Fruit fly (Drosophila melanogaster) whole organism, embryonic: ENCODE results near the gene CG10445.

ENCODE experiments used
- Aef1 ChIP-seq: fragments of 200-800 bp; sonication (Bioruptor generic); IDR thresholded peaks from 3 replicates; pipeline ENCODE4 v1.3.6; 2022; ENCODE audit warnings: missing biosample characterization, missing genetic modification characterization
- BtbVII ChIP-seq: fragments of 200-800 bp; sonication (Bioruptor generic); optimal IDR thresholded peaks from 3 replicates; lab custom pipeline; 2017; ENCODE audit warnings: missing biosample characterization, mild to moderate bottlenecking, missing genetic modification characterization
- Bteb2 ChIP-seq: fragments of 200-800 bp; sonication (Bioruptor generic); optimal IDR thresholded peaks from 2 replicates; lab custom pipeline; 2016; ENCODE audit warnings: missing biosample characterization, missing genetic modification characterization
- CG1024 ChIP-seq: fragments of 200-800 bp; sonication (Bioruptor generic); IDR thresholded peaks from 2 replicates; pipeline ENCODE4 v1.3.6; 2022; ENCODE audit warnings: missing biosample characterization, missing genetic modification characterization
- CG10267 ChIP-seq: fragments of 200-800 bp; sonication (Bioruptor generic); optimal IDR thresholded peaks from 2 replicates; lab custom pipeline; 2018; ENCODE audit warnings: missing biosample characterization, mild to moderate bottlenecking, missing genetic modification characterization, moderate library complexity
- CG10274 ChIP-seq: fragments of 200-800 bp; sonication (Bioruptor generic); optimal IDR thresholded peaks from 3 replicates; lab custom pipeline; 2017; ENCODE audit warnings: missing biosample characterization, mild to moderate bottlenecking, missing genetic modification characterization
- CG10366 ChIP-seq: fragments of 200-800 bp; sonication (Bioruptor generic); IDR thresholded peaks from 2 replicates; pipeline ENCODE4 v1.3.6; 2022; ENCODE audit warnings: missing biosample characterization, missing genetic modification characterization
- CG10654 ChIP-seq: fragments of 200-800 bp; sonication (Bioruptor generic); optimal IDR thresholded peaks from 2 replicates; lab custom pipeline; 2016; ENCODE audit warnings: missing biosample characterization, missing genetic modification characterization
- CG1233 ChIP-seq: fragments of 200-800 bp; sonication (Bioruptor generic); optimal IDR thresholded peaks from 4 replicates; lab custom pipeline; 2018; ENCODE audit warnings: missing biosample characterization, mild to moderate bottlenecking, missing genetic modification characterization
- CG13624 ChIP-seq: fragments of 200-800 bp; sonication (Bioruptor generic); optimal IDR thresholded peaks from 2 replicates; lab custom pipeline; 2016; ENCODE audit warnings: missing biosample characterization, missing genetic modification characterization
- CG14050 ChIP-seq: fragments of 200-800 bp; sonication (Bioruptor generic); IDR thresholded peaks from 3 replicates; pipeline ENCODE4 v1.3.6; 2022; ENCODE audit warnings: missing biosample characterization, missing genetic modification characterization
- CG14860 ChIP-seq: fragments of 200-800 bp; sonication (Bioruptor generic); IDR thresholded peaks from 3 replicates; pipeline ENCODE4 v1.3.6; 2022; ENCODE audit warnings: missing biosample characterization, missing genetic modification characterization; ENCODE audit not compliant: partially characterized antibody
- CG17328 ChIP-seq: fragments of 200-800 bp; sonication (Bioruptor generic); IDR thresholded peaks from 2 replicates; pipeline ENCODE4 v1.3.6; 2022; ENCODE audit warnings: missing biosample characterization, missing genetic modification characterization
- CG17802 ChIP-seq: fragments of 200-800 bp; sonication (Bioruptor generic); optimal IDR thresholded peaks from 2 replicates; lab custom pipeline; 2018; ENCODE audit warnings: missing biosample characterization, mild to moderate bottlenecking, missing genetic modification characterization, moderate library complexity
- CG1792 ChIP-seq: fragments of 200-800 bp; sonication (Bioruptor generic); optimal IDR thresholded peaks from 2 replicates; lab custom pipeline; 2016; ENCODE audit warnings: missing biosample characterization, missing genetic modification characterization
- CG32767 ChIP-seq: fragments of 200-800 bp; sonication (Bioruptor generic); IDR thresholded peaks from 2 replicates; pipeline ENCODE4 v1.3.6; 2022; ENCODE audit warnings: missing biosample characterization, missing genetic modification characterization
- CG4730 ChIP-seq: fragments of 200-800 bp; sonication (Bioruptor generic); IDR thresholded peaks from 2 replicates; pipeline ENCODE4 v1.3.6; 2022; ENCODE audit warnings: missing biosample characterization, missing genetic modification characterization
- CG5245 ChIP-seq: fragments of 200-800 bp; sonication (Bioruptor generic); optimal IDR thresholded peaks from 3 replicates; lab custom pipeline; 2016; ENCODE audit warnings: missing biosample characterization, missing genetic modification characterization
- CG5953 ChIP-seq: fragments of 200-800 bp; sonication (Bioruptor generic); IDR thresholded peaks from 2 replicates; pipeline ENCODE4 v1.3.6; 2022; ENCODE audit warnings: missing biosample characterization, missing genetic modification characterization
- CG6175 ChIP-seq: fragments of 200-800 bp; sonication (Bioruptor generic); IDR thresholded peaks from 3 replicates; pipeline ENCODE4 v1.3.6; 2022; ENCODE audit warnings: missing biosample characterization, missing genetic modification characterization
- CG6272 ChIP-seq: fragments of 200-800 bp; sonication (Bioruptor generic); IDR thresholded peaks from 2 replicates; pipeline ENCODE4 v1.3.6; 2022; ENCODE audit warnings: missing biosample characterization, missing genetic modification characterization
- CG7357 ChIP-seq: fragments of 200-800 bp; sonication (Bioruptor generic); IDR thresholded peaks from 3 replicates; pipeline ENCODE4 v1.3.6; 2022; ENCODE audit warnings: missing biosample characterization, missing genetic modification characterization
- CG9437 ChIP-seq: fragments of 200-800 bp; sonication (Bioruptor generic); optimal IDR thresholded peaks from 2 replicates; lab custom pipeline; 2018; ENCODE audit warnings: missing biosample characterization, mild to moderate bottlenecking, missing genetic modification characterization
- Camta ChIP-seq: fragments of 200-800 bp; sonication (Bioruptor generic); optimal IDR thresholded peaks from 2 replicates; lab custom pipeline; 2016; ENCODE audit warnings: missing biosample characterization, missing genetic modification characterization
- D ChIP-seq, 2 experiments: fragments of 200-800 bp in 1 of 2; fragments of >200 bp in 1 of 2; sonication (Bioruptor generic) in 1 of 2; optimal IDR thresholded peaks; 2 replicates in 1 of 2; 3 replicates in 1 of 2; lab custom pipeline; 2017; ENCODE audit warnings: mild to moderate bottlenecking in 1 of 2, missing biosample characterization in 1 of 2, missing genetic modification characterization in 1 of 2, missing genetic modification reagents in 1 of 2
- E2f1 ChIP-seq: fragments of 200-800 bp; sonication (Bioruptor generic); IDR thresholded peaks from 2 replicates; pipeline ENCODE4 v1.3.6; 2022; ENCODE audit warnings: missing biosample characterization, missing genetic modification characterization
- H15 ChIP-seq: fragments of 200-800 bp; sonication (Bioruptor generic); IDR thresholded peaks from 3 replicates; pipeline ENCODE4 v1.3.6; 2022; ENCODE audit warnings: missing biosample characterization, missing genetic modification characterization
- Nf-YA ChIP-seq: fragments of 200-800 bp; sonication (Bioruptor generic); IDR thresholded peaks from 2 replicates; pipeline ENCODE4 v1.3.6; 2022; ENCODE audit warnings: missing biosample characterization, missing genetic modification characterization
- Pdp1 ChIP-seq, 2 experiments: fragments of 200-800 bp; sonication (Bioruptor generic); optimal IDR thresholded peaks; 3 replicates each; lab custom pipeline; 2016; ENCODE audit warnings: missing biosample characterization in 2 of 2, missing genetic modification characterization in 2 of 2, mild to moderate bottlenecking in 1 of 2, moderate library complexity in 1 of 2
- Xbp1 ChIP-seq: fragments of 200-800 bp; sonication (Bioruptor generic); optimal IDR thresholded peaks from 3 replicates; lab custom pipeline; 2016; ENCODE audit warnings: missing biosample characterization, mild to moderate bottlenecking, missing genetic modification characterization
- amos ChIP-seq: fragments of 200-800 bp; sonication (Bioruptor generic); IDR thresholded peaks from 2 replicates; pipeline ENCODE4 v1.3.6; 2022; ENCODE audit warnings: missing biosample characterization, missing genetic modification characterization; ENCODE audit not compliant: partially characterized antibody
- bcd ChIP-seq: fragments of 200-800 bp; sonication (Bioruptor generic); optimal IDR thresholded peaks from 2 replicates; lab custom pipeline; 2017; ENCODE audit warnings: missing biosample characterization, mild to moderate bottlenecking, missing genetic modification characterization
- cas ChIP-seq: fragments of 200-800 bp; sonication (Bioruptor generic); IDR thresholded peaks from 2 replicates; pipeline ENCODE4 v1.3.6; 2022; ENCODE audit warnings: missing biosample characterization, missing genetic modification characterization
- caup ChIP-seq: fragments of 200-800 bp; sonication (Bioruptor generic); optimal IDR thresholded peaks from 3 replicates; lab custom pipeline; 2017; ENCODE audit warnings: missing biosample characterization, mild to moderate bottlenecking, missing genetic modification characterization, moderate library complexity; ENCODE audit not compliant: severe bottlenecking
- crc ChIP-seq: fragments of 200-800 bp; sonication (Bioruptor generic); optimal IDR thresholded peaks from 2 replicates; lab custom pipeline; 2016; ENCODE audit warnings: missing biosample characterization, missing genetic modification characterization
- dimm ChIP-seq: fragments of 200-800 bp; sonication (Bioruptor generic); IDR thresholded peaks from 2 replicates; pipeline ENCODE4 v1.3.6; 2022; ENCODE audit warnings: missing biosample characterization, missing genetic modification characterization
- emc ChIP-seq: fragments of 200-800 bp; sonication (Bioruptor generic); optimal IDR thresholded peaks from 2 replicates; lab custom pipeline; 2016; ENCODE audit warnings: missing biosample characterization, missing genetic modification characterization
- jigr1 ChIP-seq: fragments of 200-800 bp; sonication (Bioruptor generic); IDR thresholded peaks from 3 replicates; pipeline ENCODE4 v1.3.6; 2022; ENCODE audit warnings: missing biosample characterization, missing genetic modification characterization
- pan ChIP-seq, 4 experiments: fragments of >200 bp in 3 of 4; fragments of 200-800 bp in 1 of 4; sonication (Bioruptor generic) in 1 of 4; optimal IDR thresholded peaks in 3 of 4; IDR thresholded peaks in 1 of 4; 2 replicates each; pipeline versions ENCODE4 v1.3.6 to Lab custom; 2017 to 2022; ENCODE audit warnings: missing biosample characterization in 2 of 4, missing genetic modification characterization in 2 of 4, mixed read lengths in 1 of 4
- pfk ChIP-seq: fragments of 200-800 bp; sonication (Bioruptor generic); optimal IDR thresholded peaks from 2 replicates; lab custom pipeline; 2018; ENCODE audit warnings: missing biosample characterization, mild to moderate bottlenecking, missing genetic modification characterization, moderate library complexity
- phol ChIP-seq: fragments of 200-800 bp; sonication (Bioruptor generic); optimal IDR thresholded peaks from 3 replicates; lab custom pipeline; 2018; ENCODE audit warnings: missing biosample characterization, mild to moderate bottlenecking, missing genetic modification characterization, moderate library complexity
- pnt ChIP-seq: fragments of 200-800 bp; sonication (Bioruptor generic); optimal IDR thresholded peaks from 3 replicates; lab custom pipeline; 2016; ENCODE audit warnings: missing biosample characterization, missing genetic modification characterization
- pum ChIP-seq: fragments of 200-800 bp; sonication (Bioruptor generic); optimal IDR thresholded peaks from 2 replicates; lab custom pipeline; 2016; ENCODE audit warnings: missing biosample characterization, missing genetic modification characterization
- rib ChIP-seq: fragments of 200-800 bp; sonication (Bioruptor generic); IDR thresholded peaks from 2 replicates; pipeline ENCODE4 v1.3.6; 2022; ENCODE audit warnings: missing biosample characterization, missing genetic modification characterization
- sr ChIP-seq: fragments of 200-800 bp; sonication (Bioruptor generic); IDR thresholded peaks from 3 replicates; pipeline ENCODE4 v1.3.6; 2022; ENCODE audit warnings: missing biosample characterization, missing genetic modification characterization
- stc ChIP-seq: fragments of 200-800 bp; sonication (Bioruptor generic); IDR thresholded peaks from 2 replicates; pipeline ENCODE4 v1.3.6; 2022; ENCODE audit warnings: missing biosample characterization, missing genetic modification characterization
- tap ChIP-seq: fragments of 200-800 bp; optimal IDR thresholded peaks from 3 replicates; lab custom pipeline; 2019; ENCODE audit warnings: missing biosample characterization, mild to moderate bottlenecking, missing genetic modification characterization, moderate library complexity
- ttk ChIP-seq: fragments of 200-800 bp; sonication (Bioruptor generic); IDR thresholded peaks from 2 replicates; pipeline ENCODE4 v2.1.2; 2022; ENCODE audit warnings: missing biosample characterization, missing genetic modification characterization
- vfl ChIP-seq: fragments of 200-800 bp; sonication (Bioruptor generic); optimal IDR thresholded peaks from 2 replicates; lab custom pipeline; 2016; ENCODE audit warnings: missing biosample characterization, missing genetic modification characterization

The CG10445 gene

DNA sequence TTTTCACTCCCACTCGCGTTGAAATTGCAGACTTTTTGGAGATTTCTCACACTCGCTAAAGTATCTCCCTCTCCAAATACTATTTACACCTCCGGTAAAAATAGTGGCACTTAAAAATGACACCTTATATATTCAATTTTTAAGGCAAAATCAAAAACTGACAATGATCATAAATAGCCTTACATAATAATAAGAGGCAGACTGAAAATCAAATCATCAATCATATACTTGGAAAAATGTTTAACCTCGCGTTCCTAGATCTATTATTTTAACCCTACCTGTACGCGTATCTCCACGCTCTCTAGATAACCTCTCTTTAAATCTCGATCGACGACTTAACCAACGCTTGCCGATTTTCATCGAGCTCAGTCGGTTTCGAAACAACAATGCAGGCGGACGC is 24.6 kb downstream of the CG10445 start (continued):
- TF ChIP-seq D (optimal IDR thresholded peaks at IDR 0.05; lab: Kevin White, UChicago) (no peak), D (GFP tag; optimal IDR thresholded peaks at IDR 0.05; lab: Kevin White, UChicago) (no peak), CG6272 (GFP tag; lab: Robert Waterston, UW) (peak; percentile 32; the same call in 1 of the 2 replicates), CG10267 (tag; lab: Kevin White, UChicago) (peak; percentile 49), BtbVII (GFP tag; lab: Kevin White, UChicago) (peak; percentile 62), stc (GFP tag; lab: Robert Waterston, UW) (peak; percentile 81), CG14050 (peak; percentile 72), rib (GFP tag; lab: Robert Waterston, UW) (peak; percentile 45), CG1792 (GFP tag; lab: Kevin White, UChicago) (peak; percentile 34), emc (GFP tag; lab: Kevin White, UChicago) (no peak), CG32767 (GFP tag; lab: Robert Waterston, UW) (0 out of 2 replicates have a peak, but pooled peaks have one; percentile 15), CG10654 (peak; percentile 41), dimm (GFP tag; lab: Robert Waterston, UW) (0 out of 2 replicates have a peak, but pooled peaks have one; percentile 6), Bteb2 (GFP tag; lab: Kevin White, UChicago) (peak; percentile 32), pum (peak; percentile 14), ttk (peak; percentile 69), CG13624 (GFP tag; lab: Kevin White, UChicago) (peak; percentile 55), pfk (GFP tag; lab: Kevin White, UChicago) (no peak), CG6175 (GFP tag; lab: Robert Waterston, UW) (peak; percentile 73; the same call in 1 of the 3 replicates), Camta (GFP tag; lab: Kevin White, UChicago) (peak; percentile 52), CG5953 (GFP tag; lab: Robert Waterston, UW) (peak; percentile 33; the same call in 1 of the 2 replicates), crc (GFP tag; lab: Kevin White, UChicago) (peak; percentile 74), CG10366 (peak; percentile 73), H15 (GFP tag; lab: Robert Waterston, UW) (peak; percentile 60; the same call in 1 of the 3 replicates), CG4730 (GFP tag; lab: Robert Waterston, UW) (peak; percentile 42; the same call in 1 of the 2 replicates), CG17328 (0 out of 2 replicates have a peak, but pooled peaks have one; percentile 22), CG5245 (GFP tag; lab: Kevin White, UChicago) (peak; percentile 46), Pdp1 (GFP tag; optimal IDR thresholded peaks at IDR 0.05; lab: Kevin White, UChicago) (peak; percentile 59 to 66), caup (GFP tag; lab: Kevin White, UChicago) (peak; percentile 81), Xbp1 (peak; percentile 44), Aef1 (peak; percentile 76), bcd (GFP tag; lab: Kevin White, UChicago) (peak; percentile 69), CG14860 (GFP tag; lab: Robert Waterston, UW) (no peak), vfl (GFP tag; lab: Kevin White, UChicago) (peak; percentile 49), Nf-YA (GFP tag; lab: Robert Waterston, UW) (peak; percentile 75), sr (GFP tag; lab: Robert Waterston, UW) (no peak; the same call in 2 of the 3 replicates), amos (GFP tag; lab: Robert Waterston, UW) (no peak; the same call in 1 of the 2 replicates), pan (optimal IDR thresholded peaks at IDR 0.05; lab: Kevin White, UChicago) (no peak), pan (GFP tag; optimal IDR thresholded peaks at IDR 0.05 in 1 of 2, IDR thresholded peaks at IDR 0.05 in 1 of 2) (peak in 1 of 2 experiments; percentile 82), tap (tag; lab: Kevin White, UChicago) (no peak), jigr1 (GFP tag; lab: Robert Waterston, UW) (0 out of 3 replicates have a peak, but pooled peaks have one; percentile 20), E2f1 (GFP tag; lab: Robert Waterston, UW) (peak; percentile 67), CG7357 (GFP tag; lab: Robert Waterston, UW) (peak; percentile 47; the same call in 2 of the 3 replicates), CG10274 (GFP tag; lab: Kevin White, UChicago) (peak; percentile 8), CG1233 (peak; percentile 55), CG17802 (no peak), phol (tag; lab: Kevin White, UChicago) (peak; percentile 39), pnt (peak; percentile 30), CG1024 (GFP tag; lab: Robert Waterston, UW) (peak; percentile 59; the same call in 1 of the 2 replicates), CG9437 (GFP tag; lab: Kevin White, UChicago) (peak; percentile 38), cas (GFP tag; lab: Robert Waterston, UW) (peak; percentile 79)
